Worm (Caenorhabditis elegans) whole organism, L3 larva: ENCODE results near the gene F21C10.6.

ENCODE experiments used
- R02D3.7 ChIP-seq: fragments of 150-350 bp; optimal IDR thresholded peaks from 2 replicates; lab custom pipeline; 2014; ENCODE audit warnings: missing biosample characterization, missing genetic modification characterization
- ZK546.5 ChIP-seq: sonication (generic microtip); optimal IDR thresholded peaks from 2 replicates; lab custom pipeline; 2017; ENCODE audit warnings: missing biosample characterization, missing genetic modification characterization
- ama-1 ChIP-seq: fragments of 150-350 bp; optimal IDR thresholded peaks from 2 replicates; lab custom pipeline; 2018
- ceh-28 ChIP-seq: fragments of 150-350 bp; optimal IDR thresholded peaks from 2 replicates; lab custom pipeline; 2014; ENCODE audit warnings: missing biosample characterization, missing genetic modification reagents, missing genetic modification characterization
- ceh-9 ChIP-seq: sonication (generic microtip); optimal IDR thresholded peaks from 2 replicates; lab custom pipeline; 2018; ENCODE audit warnings: missing biosample characterization, missing genetic modification characterization
- egl-27 ChIP-seq: sonication (generic microtip); optimal IDR thresholded peaks from 4 replicates; lab custom pipeline; 2017; ENCODE audit warnings: missing biosample characterization, missing genetic modification reagents, missing genetic modification characterization
- egl-5 ChIP-seq: fragments of 150-350 bp; optimal IDR thresholded peaks from 2 replicates; lab custom pipeline; 2017; ENCODE audit warnings: missing biosample characterization, missing genetic modification reagents, missing genetic modification characterization, inconsistent platforms
- elt-1 ChIP-seq: fragments of 150-350 bp; optimal IDR thresholded peaks from 2 replicates; lab custom pipeline; 2014; ENCODE audit warnings: missing biosample characterization, missing genetic modification characterization
- elt-2 ChIP-seq: sonication (generic microtip); optimal IDR thresholded peaks from 2 replicates; lab custom pipeline; 2016; ENCODE audit warnings: missing genetic modification reagents, mild to moderate bottlenecking, missing genetic modification characterization, missing compliant biosample characterization
- elt-3 ChIP-seq, 3 experiments: fragments of 150-350 bp in 1 of 3; sonication (generic microtip) in 2 of 3; optimal IDR thresholded peaks; 2 replicates in 2 of 3; 4 replicates in 1 of 3; lab custom pipeline; 2014 to 2017; ENCODE audit warnings: missing biosample characterization in 3 of 3, missing genetic modification characterization in 3 of 3
- eor-1 ChIP-seq, 2 experiments: fragments of 150-350 bp; optimal IDR thresholded peaks; 2 replicates each; lab custom pipeline; 2014 to 2018; ENCODE audit warnings: missing biosample characterization in 2 of 2, missing genetic modification characterization in 2 of 2
- fkh-10 ChIP-seq: sonication (generic microtip); optimal IDR thresholded peaks from 2 replicates; lab custom pipeline; 2017; ENCODE audit warnings: missing biosample characterization, missing genetic modification reagents, missing genetic modification characterization
- fos-1 ChIP-seq: fragments of 150-350 bp; optimal IDR thresholded peaks from 2 replicates; lab custom pipeline; 2014; ENCODE audit warnings: missing biosample characterization, missing genetic modification characterization
- hmg-11 ChIP-seq: sonication (generic microtip); optimal IDR thresholded peaks from 2 replicates; lab custom pipeline; 2016; ENCODE audit warnings: missing genetic modification characterization, missing compliant biosample characterization
- jun-1 ChIP-seq: fragments of 150-350 bp; optimal IDR thresholded peaks from 2 replicates; lab custom pipeline; 2014; ENCODE audit warnings: missing biosample characterization, missing genetic modification reagents, missing genetic modification characterization
- lin-15B ChIP-seq: fragments of 150-350 bp; optimal IDR thresholded peaks from 2 replicates; lab custom pipeline; 2014; ENCODE audit warnings: missing biosample characterization, missing genetic modification characterization
- lin-39 ChIP-seq: fragments of 150-350 bp; optimal IDR thresholded peaks from 2 replicates; lab custom pipeline; 2018; ENCODE audit warnings: missing biosample characterization, missing genetic modification reagents, missing genetic modification characterization
- mdl-1 ChIP-seq: fragments of 150-350 bp; optimal IDR thresholded peaks from 2 replicates; lab custom pipeline; 2014; ENCODE audit warnings: missing biosample characterization, missing genetic modification characterization
- mml-1 ChIP-seq: fragments of 150-350 bp; sonication (generic microtip); optimal IDR thresholded peaks from 3 replicates; lab custom pipeline; 2014; ENCODE audit warnings: missing biosample characterization, missing genetic modification characterization
- nfya-1 ChIP-seq: sonication (generic microtip); optimal IDR thresholded peaks from 2 replicates; lab custom pipeline; 2017; ENCODE audit warnings: missing genetic modification characterization, mild to moderate bottlenecking, missing compliant biosample characterization, antibody characterized with exemption, moderate library complexity; ENCODE audit not compliant: insufficient read depth
- nhr-11 ChIP-seq: fragments of 150-350 bp; optimal IDR thresholded peaks from 2 replicates; lab custom pipeline; 2014; ENCODE audit warnings: missing biosample characterization, missing genetic modification characterization
- nhr-12 ChIP-seq: fragments of 150-350 bp; optimal IDR thresholded peaks from 2 replicates; lab custom pipeline; 2014; ENCODE audit warnings: missing biosample characterization, missing genetic modification characterization
- nhr-23 ChIP-seq: fragments of 150-350 bp; optimal IDR thresholded peaks from 2 replicates; lab custom pipeline; 2014; ENCODE audit warnings: missing biosample characterization, missing genetic modification reagents, missing genetic modification characterization
- nhr-237 ChIP-seq: fragments of 150-350 bp; optimal IDR thresholded peaks from 2 replicates; lab custom pipeline; 2014; ENCODE audit warnings: missing biosample characterization, missing genetic modification characterization
- nhr-28 ChIP-seq: fragments of 150-350 bp; optimal IDR thresholded peaks from 2 replicates; lab custom pipeline; 2014; ENCODE audit warnings: missing biosample characterization, missing genetic modification characterization
- nhr-43 ChIP-seq: sonication (generic microtip); optimal IDR thresholded peaks from 2 replicates; lab custom pipeline; 2016; ENCODE audit warnings: mild to moderate bottlenecking, missing genetic modification characterization, missing compliant biosample characterization; ENCODE audit not compliant: poor library complexity, severe bottlenecking
- nhr-67 ChIP-seq: fragments of 150-350 bp; optimal IDR thresholded peaks from 2 replicates; lab custom pipeline; 2014; ENCODE audit warnings: missing biosample characterization, missing genetic modification characterization
- nhr-76 ChIP-seq: fragments of 150-350 bp; sonication (generic microtip); optimal IDR thresholded peaks from 5 replicates; lab custom pipeline; 2014; ENCODE audit warnings: missing biosample characterization, missing genetic modification characterization
- nhr-77 ChIP-seq: fragments of 150-350 bp; optimal IDR thresholded peaks from 2 replicates; lab custom pipeline; 2014; ENCODE audit warnings: missing biosample characterization, missing genetic modification characterization
- pha-4 ChIP-seq: fragments of 150-350 bp; optimal IDR thresholded peaks from 2 replicates; lab custom pipeline; 2014; ENCODE audit warnings: missing biosample characterization, missing genetic modification reagents, missing genetic modification characterization
- pqm-1 ChIP-seq: fragments of 150-350 bp; optimal IDR thresholded peaks from 2 replicates; lab custom pipeline; 2017; ENCODE audit warnings: missing biosample characterization, missing genetic modification characterization, inconsistent platforms
- sea-2 ChIP-seq: fragments of 150-350 bp; sonication (generic microtip); optimal IDR thresholded peaks from 4 replicates; lab custom pipeline; 2014; ENCODE audit warnings: missing biosample characterization, missing genetic modification reagents, missing genetic modification characterization
- skn-1 ChIP-seq: fragments of 150-350 bp; optimal IDR thresholded peaks from 2 replicates; lab custom pipeline; 2014; ENCODE audit warnings: missing biosample characterization, missing genetic modification characterization
- tbx-2 ChIP-seq: sonication (generic microtip); optimal IDR thresholded peaks from 2 replicates; lab custom pipeline; 2016; ENCODE audit warnings: mild to moderate bottlenecking, missing genetic modification characterization, missing compliant biosample characterization
- unc-39 ChIP-seq: sonication (generic microtip); optimal IDR thresholded peaks from 4 replicates; lab custom pipeline; 2017; ENCODE audit warnings: missing biosample characterization, missing genetic modification characterization
- ztf-4 ChIP-seq: fragments of 150-350 bp; optimal IDR thresholded peaks from 2 replicates; lab custom pipeline; 2014; ENCODE audit warnings: missing biosample characterization, missing genetic modification characterization

Gene F21C10.6

ce11 chrV:9109281-9109680 is 15.0 kb upstream of the F21C10.6 start, which contains the start of gene pqn-31:
Gene pqn-31, plus strand, starts transcription at chrV:9109581.
- TF ChIP-seq pha-4 (tag; lab: Kevin White, UChicago), result peak; percentile 37
- no peak for TF ChIP-seq sea-2

ce11 chrV:9111957-9112356 is 12.3 kb upstream of the F21C10.6 start:
- TF ChIP-seq jun-1 (tag; lab: Kevin White, UChicago) (no peak), nhr-43 (no peak), ztf-4 (tag; lab: Kevin White, UChicago) (no peak), fos-1 (tag; lab: Kevin White, UChicago) (no peak), hmg-11 (tag; lab: Kevin White, UChicago) (no peak), ZK546.5 (tag; lab: Kevin White, UChicago) (no peak), eor-1 (tag; optimal IDR thresholded peaks at IDR 0.05; lab: Kevin White, UChicago) (no peak), nhr-77 (no peak), R02D3.7 (no peak), ceh-9 (tag; lab: Kevin White, UChicago) (no peak), lin-39 (no peak), egl-5 (no peak), nhr-11 (tag; lab: Kevin White, UChicago) (no peak), ceh-28 (no peak), nfya-1 (tag; lab: Kevin White, UChicago) (no peak), nhr-23 (tag; lab: Kevin White, UChicago) (no peak), elt-3 (tag; optimal IDR thresholded peaks at IDR 0.05; lab: Kevin White, UChicago) (no peak), fkh-10 (GFP tag; lab: Kevin White, UChicago) (no peak), lin-15B (no peak)

ce11 chrV:9112467-9112866 is 11.8 kb upstream of the F21C10.6 start, which contains the start of gene F21C10.7:
Gene F21C10.7, plus strand, starts transcription at chrV:9112767.
- no peak for TF ChIP-seq nhr-43
- TF ChIP-seq fkh-10 (GFP tag; lab: Kevin White, UChicago), result no peak
- no peak for TF ChIP-seq mdl-1 (tag; lab: Kevin White, UChicago)
- TF ChIP-seq elt-1 (tag; lab: Kevin White, UChicago), result no peak
- TF ChIP-seq ceh-28, result no peak
- TF ChIP-seq ztf-4 (tag; lab: Kevin White, UChicago), result no peak
- TF ChIP-seq nhr-67 (tag; lab: Kevin White, UChicago), result no peak
- TF ChIP-seq nhr-76 (tag; lab: Kevin White, UChicago), result no peak
- no peak for TF ChIP-seq mml-1 (tag; lab: Kevin White, UChicago)
- no peak for TF ChIP-seq lin-39
- TF ChIP-seq ama-1, result no peak
- no peak for TF ChIP-seq fos-1 (tag; lab: Kevin White, UChicago)
- no peak for TF ChIP-seq elt-2 (tag; lab: Kevin White, UChicago)
- TF ChIP-seq hmg-11 (tag; lab: Kevin White, UChicago), result no peak
- no peak for TF ChIP-seq tbx-2 (tag; lab: Kevin White, UChicago)
- no peak for TF ChIP-seq sea-2

- no peak for TF ChIP-seq skn-1
Observed at ce11 chrV:9122004-9122403, 2.3 kb upstream of the F21C10.6 start, which contains the start of gene F21C10.13. Gene F21C10.13, plus strand, starts transcription at chrV:9122304.

- no peak for TF ChIP-seq nhr-76 (tag; lab: Kevin White, UChicago)
- TF ChIP-seq pqm-1, result peak; percentile 26
- TF ChIP-seq, all 47 proteins: peak for 1
Observed at ce11 chrV:9123186-9123585, 1.1 kb upstream of the F21C10.6 start, which contains the start of gene F21C10.11. Gene F21C10.11, plus strand, starts transcription at chrV:9123486.

- TF ChIP-seq nhr-28 (tag; lab: Kevin White, UChicago) (no peak), nhr-237 (no peak), unc-39 (no peak), elt-2 (tag; lab: Kevin White, UChicago) (no peak), nhr-12 (no peak), lin-15B (no peak), mml-1 (tag; lab: Kevin White, UChicago) (no peak), egl-27 (no peak), ceh-28 (no peak)
- TF ChIP-seq, all 47 proteins: peak for 0
Observed at ce11 chrV:9125345-9125744, 1.1 kb downstream of the F21C10.6 start, which contains the start of gene F21C10.5. Gene F21C10.5, plus strand, starts transcription at chrV:9125645.
